Worm (Caenorhabditis elegans): Measurements from ENCODE around the gene uev-2.

- no peak for TF ChIP-seq npax-4 (tag; optimal IDR thresholded peaks at IDR 0.05)
- TF ChIP-seq eyg-1 (tag; optimal IDR thresholded peaks at IDR 0.05) = no peak
- no peak for TF ChIP-seq ama-1 (optimal IDR thresholded peaks at IDR 0.05)
- TF ChIP-seq ceh-14 (tag; optimal IDR thresholded peaks at IDR 0.05) = no peak
- TF ChIP-seq sox-4 (tag; optimal IDR thresholded peaks at IDR 0.05) = no peak
- no peak for TF ChIP-seq pha-2 (tag; optimal IDR thresholded peaks at IDR 0.05)
- TF ChIP-seq hlh-13 (GFP tag; optimal IDR thresholded peaks at IDR 0.05) = no peak
- TF ChIP-seq ceh-2 (tag; optimal IDR thresholded peaks at IDR 0.05) = no peak
- TF ChIP-seq elt-4 (tag; optimal IDR thresholded peaks at IDR 0.05) = no peak
- no peak for TF ChIP-seq unc-42 (tag; optimal IDR thresholded peaks at IDR 0.05)
- no peak for TF ChIP-seq unc-55 (GFP tag; optimal IDR thresholded peaks at IDR 0.05)
Measured at ce11 chrIII:5585711-5586110, 2.8 kb downstream of the uev-2 start.

All from whole organism, late embryonic.